Fruit fly (Drosophila melanogaster): ENCODE results near the gene CG34309.

DNA sequence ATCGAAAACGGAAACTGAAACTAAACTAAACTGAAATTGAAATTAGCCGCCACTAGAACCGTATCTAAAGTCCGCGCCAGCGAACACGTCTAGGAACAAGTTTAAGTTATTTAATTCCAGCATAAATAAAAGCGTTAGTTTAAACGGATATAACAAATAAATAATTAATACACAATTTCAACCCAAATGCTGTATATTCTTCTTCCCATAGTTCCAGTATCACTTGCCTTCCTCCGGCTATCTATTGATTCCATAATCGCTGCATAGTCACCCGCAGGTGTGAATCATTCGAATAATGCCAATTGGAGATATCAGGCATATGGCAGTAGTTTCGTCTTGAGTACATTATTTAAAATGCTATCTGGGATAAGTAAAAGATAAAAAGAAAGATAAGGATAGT lies 12.7 kb downstream of the CG34309 start:
- TF ChIP-seq ttk (optimal IDR thresholded peaks at IDR 0.05) (no peak), Sin3A (optimal IDR thresholded peaks at IDR 0.05) (no peak), Myc (optimal IDR thresholded peaks at IDR 0.05) (no peak), psq (optimal IDR thresholded peaks at IDR 0.05) (no peak), h (optimal IDR thresholded peaks at IDR 0.05) (no peak)

Data from Kc167 (cell line).